Fruit fly (Drosophila melanogaster) whole organism, embryonic: ENCODE results near the gene Ubc6.

Source experiments
- ATbp ChIP-seq: fragments of 200-800 bp; sonication (Bioruptor generic); optimal IDR thresholded peaks from 2 replicates; lab custom pipeline; 2017; ENCODE audit warnings: missing biosample characterization, mild to moderate bottlenecking, missing genetic modification characterization, missing genetic modification reagents
- Bdp1 ChIP-seq: fragments of 200-800 bp; sonication (Bioruptor generic); optimal IDR thresholded peaks from 3 replicates; lab custom pipeline; 2016; ENCODE audit warnings: missing biosample characterization, missing genetic modification characterization
- C15 ChIP-seq: fragments of 200-800 bp; sonication (Bioruptor generic); IDR thresholded peaks from 3 replicates; pipeline ENCODE4 v1.3.6; 2022; ENCODE audit warnings: missing biosample characterization, missing genetic modification characterization
- CG11456 ChIP-seq: fragments of 200-800 bp; sonication (Bioruptor generic); IDR thresholded peaks from 3 replicates; pipeline ENCODE4 v1.3.6; 2022; ENCODE audit warnings: missing biosample characterization, missing genetic modification characterization
- CG12659 ChIP-seq: fragments of 200-800 bp; sonication (Bioruptor generic); optimal IDR thresholded peaks from 3 replicates; lab custom pipeline; 2017; ENCODE audit warnings: mild to moderate bottlenecking, missing biosample characterization, missing genetic modification reagents, missing genetic modification characterization
- CG14860 ChIP-seq: fragments of 200-800 bp; sonication (Bioruptor generic); IDR thresholded peaks from 3 replicates; pipeline ENCODE4 v1.3.6; 2022; ENCODE audit warnings: missing biosample characterization, missing genetic modification characterization; ENCODE audit not compliant: partially characterized antibody
- CG15073 ChIP-seq: fragments of 200-800 bp; sonication (Bioruptor generic); optimal IDR thresholded peaks from 2 replicates; lab custom pipeline; 2016; ENCODE audit warnings: missing biosample characterization, missing genetic modification characterization
- CG1602 ChIP-seq: fragments of 200-800 bp; sonication (Bioruptor generic); optimal IDR thresholded peaks from 3 replicates; lab custom pipeline; 2016; ENCODE audit warnings: missing biosample characterization, missing genetic modification characterization
- CG18599 ChIP-seq: fragments of 200-800 bp; sonication (Bioruptor generic); optimal IDR thresholded peaks from 3 replicates; lab custom pipeline; 2017; ENCODE audit warnings: missing biosample characterization, missing genetic modification characterization, mild to moderate bottlenecking, moderate library complexity, missing genetic modification reagents
- CG18619 ChIP-seq: fragments of 200-800 bp; sonication (Bioruptor generic); optimal IDR thresholded peaks from 3 replicates; lab custom pipeline; 2017; ENCODE audit warnings: missing biosample characterization, mild to moderate bottlenecking, missing genetic modification characterization
- CG32767 ChIP-seq: fragments of 200-800 bp; sonication (Bioruptor generic); IDR thresholded peaks from 2 replicates; pipeline ENCODE4 v1.3.6; 2022; ENCODE audit warnings: missing biosample characterization, missing genetic modification characterization
- CG3281 ChIP-seq: fragments of 200-800 bp; sonication (Bioruptor generic); optimal IDR thresholded peaks from 3 replicates; lab custom pipeline; 2017; ENCODE audit warnings: missing biosample characterization, mild to moderate bottlenecking, missing genetic modification characterization
- CG33557 ChIP-seq: fragments of 200-800 bp; sonication (Bioruptor generic); optimal IDR thresholded peaks from 2 replicates; lab custom pipeline; 2019; ENCODE audit warnings: missing biosample characterization, mild to moderate bottlenecking, missing genetic modification characterization, moderate library complexity
- CG42726 ChIP-seq: fragments of 200-800 bp; sonication (Bioruptor generic); IDR thresholded peaks from 2 replicates; pipeline ENCODE4 v1.3.6; 2022; ENCODE audit warnings: missing biosample characterization, missing genetic modification characterization; ENCODE audit not compliant: partially characterized antibody
- CG4854 ChIP-seq: fragments of 200-800 bp; sonication (Bioruptor generic); optimal IDR thresholded peaks from 2 replicates; lab custom pipeline; 2016; ENCODE audit warnings: missing biosample characterization, missing genetic modification characterization, inconsistent platforms
- CG6654 ChIP-seq: fragments of 200-800 bp; sonication (Bioruptor generic); optimal IDR thresholded peaks from 2 replicates; lab custom pipeline; 2017; ENCODE audit warnings: missing biosample characterization, mild to moderate bottlenecking, missing genetic modification characterization
- CG6813 ChIP-seq: fragments of 200-800 bp; sonication (Bioruptor generic); optimal IDR thresholded peaks from 2 replicates; lab custom pipeline; 2017; ENCODE audit warnings: missing biosample characterization, missing genetic modification characterization, mild to moderate bottlenecking, moderate library complexity, missing genetic modification reagents
- CG7987 ChIP-seq: fragments of 200-800 bp; sonication (Bioruptor generic); optimal IDR thresholded peaks from 2 replicates; lab custom pipeline; 2018; ENCODE audit warnings: missing biosample characterization, mild to moderate bottlenecking, missing genetic modification characterization, moderate library complexity
- D ChIP-seq, 2 experiments: fragments of 200-800 bp in 1 of 2; fragments of >200 bp in 1 of 2; sonication (Bioruptor generic) in 1 of 2; optimal IDR thresholded peaks; 2 replicates in 1 of 2; 3 replicates in 1 of 2; lab custom pipeline; 2017; ENCODE audit warnings: mild to moderate bottlenecking in 1 of 2, missing biosample characterization in 1 of 2, missing genetic modification characterization in 1 of 2, missing genetic modification reagents in 1 of 2
- E2f2 ChIP-seq: fragments of 200-800 bp; sonication (Bioruptor generic); IDR thresholded peaks from 2 replicates; pipeline ENCODE4 v1.3.6; 2022; ENCODE audit warnings: missing biosample characterization, missing genetic modification characterization
- H2.0 ChIP-seq: fragments of 200-800 bp; sonication (Bioruptor generic); IDR thresholded peaks from 2 replicates; pipeline ENCODE4 v1.3.6; 2022; ENCODE audit warnings: missing biosample characterization, missing genetic modification characterization
- HHEX ChIP-seq: fragments of 200-800 bp; sonication (Bioruptor generic); optimal IDR thresholded peaks from 3 replicates; lab custom pipeline; 2017; ENCODE audit warnings: missing biosample characterization, mild to moderate bottlenecking, missing genetic modification characterization, missing genetic modification reagents
- Hmr ChIP-seq: fragments of 200-800 bp; sonication (Bioruptor generic); optimal IDR thresholded peaks from 3 replicates; lab custom pipeline; 2017; ENCODE audit warnings: mild to moderate bottlenecking, missing biosample characterization, missing genetic modification reagents, missing genetic modification characterization
- Max ChIP-seq: fragments of 200-800 bp; sonication (Bioruptor generic); optimal IDR thresholded peaks from 2 replicates; lab custom pipeline; 2016; ENCODE audit warnings: missing biosample characterization, mild to moderate bottlenecking, missing genetic modification characterization
- Optix ChIP-seq: fragments of 200-800 bp; sonication (Bioruptor generic); IDR thresholded peaks from 3 replicates; pipeline ENCODE4 v1.3.6; 2022; ENCODE audit warnings: missing biosample characterization, missing genetic modification characterization
- Poxn ChIP-seq: fragments of 200-800 bp; sonication (Bioruptor generic); IDR thresholded peaks from 2 replicates; pipeline ENCODE4 v1.3.6; 2022; ENCODE audit warnings: missing biosample characterization, missing genetic modification characterization
- Tbp ChIP-seq: fragments of >200 bp; optimal IDR thresholded peaks from 2 replicates; lab custom pipeline; 2018; ENCODE audit warnings: missing biosample characterization, missing genetic modification characterization
- ato ChIP-seq: fragments of 200-800 bp; sonication (Bioruptor generic); IDR thresholded peaks from 2 replicates; pipeline ENCODE4 v1.3.6; 2022; ENCODE audit warnings: missing biosample characterization, missing genetic modification characterization; ENCODE audit not compliant: partially characterized antibody
- cwo ChIP-seq: fragments of 200-800 bp; sonication (Bioruptor generic); optimal IDR thresholded peaks from 3 replicates; lab custom pipeline; 2017; ENCODE audit warnings: missing biosample characterization, missing genetic modification characterization, mild to moderate bottlenecking, moderate library complexity, missing genetic modification reagents
- fd102C ChIP-seq: fragments of 200-800 bp; sonication (Bioruptor generic); optimal IDR thresholded peaks from 2 replicates; lab custom pipeline; 2018; ENCODE audit warnings: missing biosample characterization, mild to moderate bottlenecking, missing genetic modification characterization, moderate library complexity
- fd3F ChIP-seq: fragments of 200-800 bp; sonication (Bioruptor generic); optimal IDR thresholded peaks from 2 replicates; lab custom pipeline; 2018; ENCODE audit warnings: missing biosample characterization, mild to moderate bottlenecking, missing genetic modification characterization, moderate library complexity
- fd64A ChIP-seq: fragments of 200-800 bp; sonication (Bioruptor generic); optimal IDR thresholded peaks from 3 replicates; lab custom pipeline; 2018; ENCODE audit warnings: missing biosample characterization, mild to moderate bottlenecking, missing genetic modification characterization
- fu2 ChIP-seq: fragments of 200-800 bp; sonication (Bioruptor generic); optimal IDR thresholded peaks from 2 replicates; lab custom pipeline; 2016; ENCODE audit warnings: missing biosample characterization, missing genetic modification characterization
- grau ChIP-seq: fragments of 200-800 bp; optimal IDR thresholded peaks from 3 replicates; lab custom pipeline; 2019; ENCODE audit warnings: missing biosample characterization, mild to moderate bottlenecking, missing genetic modification characterization, moderate library complexity
- gro ChIP-seq: fragments of 200-800 bp; sonication (Bioruptor generic); optimal IDR thresholded peaks from 2 replicates; lab custom pipeline; 2016; ENCODE audit warnings: missing biosample characterization, missing genetic modification characterization
- insv ChIP-seq, 2 experiments: fragments of 200-800 bp; sonication (Bioruptor generic); optimal IDR thresholded peaks; 3 replicates each; lab custom pipeline; 2016 to 2018; ENCODE audit warnings: missing biosample characterization in 2 of 2, missing genetic modification characterization in 2 of 2
- lola ChIP-seq, 3 experiments: fragments of >200 bp in 2 of 3; fragments of 200-800 bp in 1 of 3; sonication (Bioruptor generic) in 1 of 3; optimal IDR thresholded peaks; 2 replicates each; lab custom pipeline; 2017 to 2019; ENCODE audit warnings: missing biosample characterization in 3 of 3, missing genetic modification characterization in 3 of 3, mild to moderate bottlenecking in 1 of 3, moderate library complexity in 1 of 3
- luna ChIP-seq: fragments of 200-800 bp; sonication (Bioruptor generic); optimal IDR thresholded peaks from 2 replicates; lab custom pipeline; 2016; ENCODE audit warnings: missing biosample characterization, missing genetic modification characterization
- nerfin-2 ChIP-seq: fragments of 200-800 bp; sonication (Bioruptor generic); IDR thresholded peaks from 2 replicates; pipeline ENCODE4 v1.3.6; 2022; ENCODE audit warnings: missing biosample characterization, missing genetic modification characterization; ENCODE audit not compliant: partially characterized antibody
- org-1 ChIP-seq: fragments of 200-800 bp; sonication (Bioruptor generic); optimal IDR thresholded peaks from 2 replicates; lab custom pipeline; 2017; ENCODE audit warnings: missing biosample characterization, missing genetic modification characterization
- psq ChIP-seq: fragments of 200-800 bp; sonication (Bioruptor generic); optimal IDR thresholded peaks from 2 replicates; lab custom pipeline; 2017; ENCODE audit warnings: missing biosample characterization, missing genetic modification characterization
- ranshi ChIP-seq: fragments of 200-800 bp; sonication (Bioruptor generic); IDR thresholded peaks from 2 replicates; pipeline ENCODE4 v1.3.6; 2022; ENCODE audit warnings: missing biosample characterization, missing genetic modification characterization
- sob ChIP-seq: fragments of 200-800 bp; sonication (Bioruptor generic); IDR thresholded peaks from 2 replicates; pipeline ENCODE4 v1.3.6; 2022; ENCODE audit warnings: missing biosample characterization, missing genetic modification characterization
- stc ChIP-seq: fragments of 200-800 bp; sonication (Bioruptor generic); IDR thresholded peaks from 2 replicates; pipeline ENCODE4 v1.3.6; 2022; ENCODE audit warnings: missing biosample characterization, missing genetic modification characterization
- tup ChIP-seq: fragments of 200-800 bp; sonication (Bioruptor generic); optimal IDR thresholded peaks from 2 replicates; lab custom pipeline; 2016; ENCODE audit warnings: missing biosample characterization, mild to moderate bottlenecking, missing genetic modification characterization, moderate library complexity
- unc-4 ChIP-seq: fragments of 200-800 bp; sonication (Bioruptor generic); IDR thresholded peaks from 2 replicates; pipeline ENCODE4 v1.3.6; 2022; ENCODE audit warnings: missing biosample characterization, missing genetic modification characterization; ENCODE audit not compliant: partially characterized antibody
- zf30C ChIP-seq: fragments of 200-800 bp; sonication (Bioruptor generic); optimal IDR thresholded peaks from 3 replicates; lab custom pipeline; 2018; ENCODE audit warnings: missing biosample characterization, mild to moderate bottlenecking, missing genetic modification characterization

Ubc6 gene

DNA sequence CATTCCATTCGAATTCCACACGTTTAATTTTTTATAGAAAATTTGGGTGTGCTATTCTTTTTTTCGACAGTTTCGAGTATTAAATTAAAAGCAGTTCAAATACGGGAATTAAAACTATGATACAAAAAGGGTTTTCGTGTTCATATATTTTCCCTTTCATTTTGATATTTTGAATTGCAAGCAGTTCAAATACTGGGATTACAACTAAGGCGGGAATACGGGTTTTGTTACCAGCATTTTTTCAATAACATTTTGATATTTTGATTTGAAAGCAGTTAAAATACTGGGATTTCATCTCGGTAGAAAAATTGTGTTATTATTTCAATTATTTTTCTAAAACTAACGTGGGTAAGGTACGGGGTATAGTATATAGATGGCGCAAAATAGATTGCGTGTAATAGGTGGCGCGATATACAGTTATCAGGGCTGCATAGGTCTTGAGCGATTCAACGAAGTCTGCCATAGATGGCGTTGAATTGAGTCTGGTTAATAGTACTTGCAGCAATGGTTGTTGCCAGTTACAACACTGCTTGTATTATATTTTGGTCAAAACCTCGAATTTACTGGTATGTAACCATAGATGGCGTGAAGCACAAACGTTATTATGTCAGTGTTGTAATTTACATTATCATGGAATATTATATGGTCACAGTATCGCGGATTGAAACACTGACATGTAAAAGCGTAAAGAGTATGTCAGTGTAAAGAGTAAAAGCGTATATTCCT is 18.1 kb upstream of the Ubc6 start (continued):
- TF ChIP-seq CG7987 (peak; percentile 62), D (optimal IDR thresholded peaks at IDR 0.05; lab: Kevin White, UChicago) (no peak), D (GFP tag; optimal IDR thresholded peaks at IDR 0.05; lab: Kevin White, UChicago) (no peak), psq (GFP tag; lab: Kevin White, UChicago) (peak; percentile 6), insv (GFP tag; optimal IDR thresholded peaks at IDR 0.05; lab: Kevin White, UChicago) (peak in 1 of 2 experiments; percentile 82), luna (GFP tag; lab: Kevin White, UChicago) (peak; percentile 35), C15 (GFP tag; lab: Robert Waterston, UW) (0 out of 3 replicates have a peak, but pooled peaks have one; percentile 10), E2f2 (GFP tag; lab: Robert Waterston, UW) (peak; percentile 37; the same call in 1 of the 2 replicates), nerfin-2 (GFP tag; lab: Robert Waterston, UW) (no peak), CG15073 (GFP tag; lab: Kevin White, UChicago) (no peak), ranshi (GFP tag; lab: Robert Waterston, UW) (peak; percentile 66; the same call in 1 of the 2 replicates), gro (GFP tag; lab: Kevin White, UChicago) (peak; percentile 1), fd102C (no peak), tup (GFP tag; lab: Kevin White, UChicago) (no peak), fu2 (GFP tag; lab: Kevin White, UChicago) (peak; percentile 29), org-1 (GFP tag; lab: Kevin White, UChicago) (no peak), Hmr (GFP tag; lab: Kevin White, UChicago) (peak; percentile 82), ato (GFP tag; lab: Robert Waterston, UW) (no peak), CG14860 (GFP tag; lab: Robert Waterston, UW) (no peak), Tbp (no peak), CG33557 (GFP tag; lab: Kevin White, UChicago) (no peak), CG6654 (GFP tag; lab: Kevin White, UChicago) (no peak), lola (GFP tag; optimal IDR thresholded peaks at IDR 0.05; lab: Kevin White, UChicago) (no peak), Poxn (GFP tag; lab: Robert Waterston, UW) (no peak), CG42726 (GFP tag; lab: Robert Waterston, UW) (peak; percentile 75), CG11456 (peak; percentile 94; the same call in 2 of the 3 replicates), fd3F (no peak), CG32767 (GFP tag; lab: Robert Waterston, UW) (no peak), CG18599 (GFP tag; lab: Kevin White, UChicago) (no peak), CG3281 (GFP tag; lab: Kevin White, UChicago) (no peak), grau (peak; percentile 56), cwo (no peak), unc-4 (GFP tag; lab: Robert Waterston, UW) (no peak; the same call in none of the 2 replicates), CG12659 (GFP tag; lab: Kevin White, UChicago) (peak; percentile 19), Optix (GFP tag; lab: Robert Waterston, UW) (peak; percentile 59; the same call in 1 of the 3 replicates), CG1602 (GFP tag; lab: Kevin White, UChicago) (peak; percentile 69), HHEX (GFP tag; lab: Kevin White, UChicago) (no peak), CG6813 (no peak), zf30C (GFP tag; lab: Kevin White, UChicago) (no peak), CG18619 (GFP tag; lab: Kevin White, UChicago) (no peak), H2.0 (GFP tag; lab: Robert Waterston, UW) (peak; percentile 44; the same call in 1 of the 2 replicates), Max (GFP tag; lab: Kevin White, UChicago) (no peak), fd64A (GFP tag; lab: Kevin White, UChicago) (no peak), CG4854 (GFP tag; lab: Kevin White, UChicago) (peak; percentile 20), sob (GFP tag; lab: Robert Waterston, UW) (peak; percentile 79), Bdp1 (GFP tag; lab: Kevin White, UChicago) (no peak), ATbp (no peak), stc (GFP tag; lab: Robert Waterston, UW) (peak; percentile 43; the same call in 1 of the 2 replicates)
